Worm (Caenorhabditis elegans) whole organism, late embryonic: ENCODE data around the gene elo-1.
A peak's percentile ranks its signal among the peaks of the same experiment; 100 is the strongest.

ENCODE experiments used
- ceh-2 ChIP-seq: sonication (generic microtip); optimal IDR thresholded peaks from 2 replicates; lab custom pipeline; 2016; ENCODE audit warnings: missing genotype, missing genetic modification characterization, missing compliant biosample characterization
- ets-4 ChIP-seq: sonication (generic microtip); optimal IDR thresholded peaks from 2 replicates; lab custom pipeline; 2016; ENCODE audit warnings: missing genetic modification characterization, missing compliant biosample characterization
- fkh-10 ChIP-seq: fragments of 150-350 bp; optimal IDR thresholded peaks from 2 replicates; lab custom pipeline; 2014; ENCODE audit warnings: missing biosample characterization, missing genetic modification reagents, missing genetic modification characterization
- hlh-8 ChIP-seq: sonication (generic microtip); optimal IDR thresholded peaks from 2 replicates; lab custom pipeline; 2016; ENCODE audit warnings: missing genotype, missing genetic modification characterization, missing compliant biosample characterization
- lin-11 ChIP-seq: fragments of 200-800 bp; sonication (Bioruptor generic); optimal IDR thresholded peaks from 2 replicates; lab custom pipeline; 2018; ENCODE audit warnings: mild to moderate bottlenecking, missing genetic modification characterization, missing compliant biosample characterization
- pat-9 ChIP-seq: fragments of 200-800 bp; sonication (Bioruptor generic); optimal IDR thresholded peaks from 2 replicates; lab custom pipeline; 2018; ENCODE audit warnings: mild to moderate bottlenecking, missing genetic modification characterization, moderate library complexity, missing compliant biosample characterization
- pax-1 ChIP-seq: fragments of 150-350 bp; optimal IDR thresholded peaks from 2 replicates; lab custom pipeline; 2014; ENCODE audit warnings: missing biosample characterization, missing genetic modification characterization
- sox-4 ChIP-seq: sonication (generic microtip); optimal IDR thresholded peaks from 2 replicates; lab custom pipeline; 2017; ENCODE audit warnings: mild to moderate bottlenecking, missing genetic modification characterization, inconsistent platforms, missing compliant biosample characterization
- unc-42 ChIP-seq: sonication (generic microtip); optimal IDR thresholded peaks from 2 replicates; lab custom pipeline; 2016; ENCODE audit warnings: missing genotype, missing genetic modification characterization, missing compliant biosample characterization

DNA sequence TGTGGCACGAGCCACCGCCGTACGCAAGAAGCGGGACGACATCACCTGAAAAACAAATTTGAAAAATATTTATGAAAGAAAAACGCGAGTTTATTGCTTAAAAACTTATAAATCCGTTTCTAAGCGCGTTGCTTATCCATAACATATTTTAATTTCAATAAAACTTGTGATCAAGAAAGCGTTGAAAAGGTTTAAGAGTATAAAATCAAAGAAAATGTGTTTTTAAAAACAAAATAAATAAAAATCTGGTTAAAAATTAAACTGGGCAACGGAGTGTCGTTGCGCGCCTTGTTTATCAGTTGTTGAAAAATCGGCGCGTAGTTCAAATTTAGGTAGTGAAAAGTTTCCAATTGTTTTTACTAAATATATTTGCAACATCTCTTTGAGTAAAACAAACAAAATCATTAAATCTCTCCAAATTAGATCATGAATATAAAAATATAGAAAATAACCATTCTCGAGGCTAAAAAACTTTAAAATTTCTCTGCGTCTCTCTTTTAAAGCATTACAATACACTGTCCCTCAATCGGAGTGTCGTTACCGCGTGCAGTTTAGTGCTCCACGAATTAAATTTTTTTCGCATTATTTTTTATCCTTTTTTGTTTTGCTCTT lies 1.2 kb upstream of the elo-1 start, which contains the start of gene ndua-5:
- no peak for TF ChIP-seq fkh-10 (GFP tag; lab: Kevin White, UChicago)
- no peak for TF ChIP-seq pax-1 (tag; lab: Kevin White, UChicago)
- TF ChIP-seq hlh-8 (tag; lab: Kevin White, UChicago) = no peak
- no peak for TF ChIP-seq ets-4 (tag; lab: Kevin White, UChicago)
- TF ChIP-seq sox-4 (tag; lab: Kevin White, UChicago) = no peak
- peak; percentile 60 for TF ChIP-seq unc-42
- TF ChIP-seq lin-11 (tag; lab: Kevin White, UChicago) = no peak
- no peak for TF ChIP-seq pat-9
- no peak for TF ChIP-seq ceh-2 (tag; lab: Kevin White, UChicago)
